Fruit fly (Drosophila melanogaster) whole organism, embryonic: Measurements from ENCODE around the gene ksr.

ENCODE experiments used
- Antp ChIP-seq: fragments of 200-800 bp; sonication (Bioruptor generic); optimal IDR thresholded peaks from 3 replicates; lab custom pipeline; 2016; ENCODE audit warnings: missing biosample characterization, missing genetic modification characterization
- CG10267 ChIP-seq: fragments of 200-800 bp; sonication (Bioruptor generic); optimal IDR thresholded peaks from 2 replicates; lab custom pipeline; 2018; ENCODE audit warnings: missing biosample characterization, mild to moderate bottlenecking, missing genetic modification characterization, moderate library complexity
- CG13123 ChIP-seq: fragments of 200-800 bp; sonication (Bioruptor generic); optimal IDR thresholded peaks from 2 replicates; lab custom pipeline; 2016; ENCODE audit warnings: missing biosample characterization, missing genetic modification characterization
- CG13424 ChIP-seq: fragments of 200-800 bp; sonication (Bioruptor generic); optimal IDR thresholded peaks from 2 replicates; lab custom pipeline; 2019; ENCODE audit warnings: missing biosample characterization, mild to moderate bottlenecking, missing genetic modification characterization, moderate library complexity
- CG13775 ChIP-seq: fragments of 200-800 bp; sonication (Bioruptor generic); optimal IDR thresholded peaks from 3 replicates; lab custom pipeline; 2017; ENCODE audit warnings: missing biosample characterization, mild to moderate bottlenecking, missing genetic modification characterization
- CG14860 ChIP-seq: fragments of 200-800 bp; sonication (Bioruptor generic); IDR thresholded peaks from 3 replicates; pipeline ENCODE4 v1.3.6; 2022; ENCODE audit warnings: missing biosample characterization, missing genetic modification characterization; ENCODE audit not compliant: partially characterized antibody
- CG16779 ChIP-seq: fragments of 200-800 bp; sonication (Bioruptor generic); IDR thresholded peaks from 2 replicates; pipeline ENCODE4 v1.3.6; 2022; ENCODE audit warnings: missing biosample characterization, missing genetic modification characterization
- CG16815 ChIP-seq: fragments of 200-800 bp; sonication (Bioruptor generic); optimal IDR thresholded peaks from 3 replicates; lab custom pipeline; 2017; ENCODE audit warnings: missing biosample characterization, mild to moderate bottlenecking, missing genetic modification characterization
- CG17186 ChIP-seq: fragments of 200-800 bp; sonication (Bioruptor generic); optimal IDR thresholded peaks from 3 replicates; lab custom pipeline; 2017; ENCODE audit warnings: missing biosample characterization, missing genetic modification reagents, missing genetic modification characterization
- CG18619 ChIP-seq: fragments of 200-800 bp; sonication (Bioruptor generic); optimal IDR thresholded peaks from 3 replicates; lab custom pipeline; 2017; ENCODE audit warnings: missing biosample characterization, mild to moderate bottlenecking, missing genetic modification characterization
- CG31365 ChIP-seq: fragments of 200-800 bp; sonication (Bioruptor generic); optimal IDR thresholded peaks from 2 replicates; lab custom pipeline; 2018; ENCODE audit warnings: missing biosample characterization, mild to moderate bottlenecking, missing genetic modification characterization
- CG33213 ChIP-seq: fragments of 200-800 bp; sonication (Bioruptor generic); optimal IDR thresholded peaks from 3 replicates; lab custom pipeline; 2016; ENCODE audit warnings: missing biosample characterization, missing genetic modification characterization
- CG3726 ChIP-seq: fragments of 200-800 bp; sonication (Bioruptor generic); IDR thresholded peaks from 3 replicates; pipeline ENCODE4, ENCODE4 v1.3.6; 2022; ENCODE audit warnings: missing biosample characterization, missing genetic modification characterization
- CG6854 ChIP-seq: fragments of 200-800 bp; sonication (Bioruptor generic); optimal IDR thresholded peaks from 3 replicates; lab custom pipeline; 2017; ENCODE audit warnings: missing biosample characterization, mild to moderate bottlenecking, missing genetic modification characterization
- Camta ChIP-seq: fragments of 200-800 bp; sonication (Bioruptor generic); optimal IDR thresholded peaks from 2 replicates; lab custom pipeline; 2016; ENCODE audit warnings: missing biosample characterization, missing genetic modification characterization
- Chrac-16 ChIP-seq: fragments of 200-800 bp; sonication (Bioruptor generic); optimal IDR thresholded peaks from 3 replicates; lab custom pipeline; 2016; ENCODE audit warnings: missing biosample characterization, missing genetic modification characterization
- Drgx ChIP-seq: fragments of 200-800 bp; sonication (Bioruptor generic); IDR thresholded peaks from 2 replicates; pipeline ENCODE4 v1.3.6; 2022; ENCODE audit warnings: missing biosample characterization, missing genetic modification characterization
- Eip74EF ChIP-seq, 2 experiments: fragments of 200-800 bp in 1 of 2; fragments of >200 bp in 1 of 2; sonication (Bioruptor generic) in 1 of 2; optimal IDR thresholded peaks; 2 replicates each; lab custom pipeline; 2017 to 2019; ENCODE audit warnings: missing biosample characterization in 2 of 2, missing genetic modification characterization in 2 of 2, mild to moderate bottlenecking in 1 of 2, moderate library complexity in 1 of 2
- Hr3 ChIP-seq: fragments of 200-800 bp; sonication (Bioruptor generic); optimal IDR thresholded peaks from 3 replicates; lab custom pipeline; 2016; ENCODE audit warnings: missing biosample characterization, missing genetic modification characterization
- Mrtf ChIP-seq: fragments of 200-800 bp; sonication (Bioruptor generic); IDR thresholded peaks from 3 replicates; pipeline ENCODE4 v1.3.6; 2022; ENCODE audit warnings: missing biosample characterization, missing genetic modification characterization
- Ptx1 ChIP-seq: fragments of 200-800 bp; sonication (Bioruptor generic); IDR thresholded peaks from 2 replicates; pipeline ENCODE4 v1.3.6; 2022; ENCODE audit warnings: missing biosample characterization, missing genetic modification characterization
- Scr ChIP-seq: fragments of 200-800 bp; sonication (Bioruptor generic); IDR thresholded peaks from 2 replicates; pipeline ENCODE4 v1.3.6; 2022; ENCODE audit warnings: missing biosample characterization, missing genetic modification characterization; ENCODE audit not compliant: partially characterized antibody
- Sry-β ChIP-seq: fragments of 200-800 bp; sonication (Bioruptor generic); optimal IDR thresholded peaks from 2 replicates; lab custom pipeline; 2018; ENCODE audit warnings: missing biosample characterization, mild to moderate bottlenecking, missing genetic modification characterization, moderate library complexity
- Trl ChIP-seq, 3 experiments: fragments of >200 bp in 2 of 3; fragments of 200-800 bp in 1 of 3; sonication (Bioruptor generic) in 1 of 3; optimal IDR thresholded peaks; 2 replicates in 1 of 3; 3 replicates in 2 of 3; lab custom pipeline; 2016 to 2017; ENCODE audit warnings: missing biosample characterization in 1 of 3, missing genetic modification characterization in 1 of 3
- YL-1 ChIP-seq: fragments of 200-800 bp; sonication (Bioruptor generic); optimal IDR thresholded peaks from 3 replicates; lab custom pipeline; 2017; ENCODE audit warnings: missing biosample characterization, mild to moderate bottlenecking, missing genetic modification characterization
- ac ChIP-seq: fragments of 200-800 bp; sonication (Bioruptor generic); optimal IDR thresholded peaks from 3 replicates; lab custom pipeline; 2017; ENCODE audit warnings: missing biosample characterization, mild to moderate bottlenecking, missing genetic modification characterization
- aop ChIP-seq: fragments of 200-800 bp; sonication (Bioruptor generic); IDR thresholded peaks from 2 replicates; pipeline ENCODE4 v1.3.6; 2022; ENCODE audit warnings: missing biosample characterization, missing genetic modification characterization
- bab2 ChIP-seq: fragments of 200-800 bp; sonication (Bioruptor generic); optimal IDR thresholded peaks from 2 replicates; lab custom pipeline; 2016; ENCODE audit warnings: missing biosample characterization, missing genetic modification characterization
- bigmax ChIP-seq: fragments of 200-800 bp; sonication (Bioruptor generic); optimal IDR thresholded peaks from 2 replicates; lab custom pipeline; 2018; ENCODE audit warnings: missing biosample characterization, mild to moderate bottlenecking, missing genetic modification characterization
- corto ChIP-seq: fragments of 200-800 bp; sonication (Bioruptor generic); optimal IDR thresholded peaks from 2 replicates; lab custom pipeline; 2016; ENCODE audit warnings: missing biosample characterization, mild to moderate bottlenecking, missing genetic modification characterization, moderate library complexity
- crol ChIP-seq: fragments of 200-800 bp; sonication (Bioruptor generic); IDR thresholded peaks from 2 replicates; pipeline ENCODE4 v1.3.6; 2022; ENCODE audit warnings: missing biosample characterization, missing genetic modification characterization
- dati ChIP-seq: fragments of 200-800 bp; sonication (Bioruptor generic); IDR thresholded peaks from 2 replicates; pipeline ENCODE4 v1.3.6; 2022; ENCODE audit warnings: missing biosample characterization, missing genetic modification characterization
- disco-r ChIP-seq: fragments of 200-800 bp; sonication (Bioruptor generic); optimal IDR thresholded peaks from 2 replicates; lab custom pipeline; 2016; ENCODE audit warnings: missing biosample characterization, missing genetic modification characterization
- dpn ChIP-seq, 2 experiments: fragments of 200-800 bp; sonication (Bioruptor generic); optimal IDR thresholded peaks; 3 replicates each; lab custom pipeline; 2016; ENCODE audit warnings: missing biosample characterization in 2 of 2, missing genetic modification characterization in 2 of 2
- fd102C ChIP-seq: fragments of 200-800 bp; sonication (Bioruptor generic); optimal IDR thresholded peaks from 2 replicates; lab custom pipeline; 2018; ENCODE audit warnings: missing biosample characterization, mild to moderate bottlenecking, missing genetic modification characterization, moderate library complexity
- fd96Cb ChIP-seq: fragments of 200-800 bp; sonication (Bioruptor generic); optimal IDR thresholded peaks from 2 replicates; lab custom pipeline; 2018; ENCODE audit warnings: missing biosample characterization, mild to moderate bottlenecking, missing genetic modification characterization, moderate library complexity
- ken ChIP-seq: fragments of 200-800 bp; sonication (Bioruptor generic); IDR thresholded peaks from 3 replicates; pipeline ENCODE4 v1.3.6; 2022; ENCODE audit warnings: missing biosample characterization, missing genetic modification characterization
- klu ChIP-seq: fragments of 200-800 bp; sonication (Bioruptor generic); IDR thresholded peaks from 2 replicates; pipeline ENCODE4 v1.3.6; 2022; ENCODE audit warnings: missing biosample characterization, missing genetic modification characterization
- mam ChIP-seq: fragments of 200-800 bp; sonication (Bioruptor generic); optimal IDR thresholded peaks from 3 replicates; lab custom pipeline; 2016; ENCODE audit warnings: missing biosample characterization, missing genetic modification characterization
- nmo ChIP-seq: fragments of 200-800 bp; sonication (Bioruptor generic); optimal IDR thresholded peaks from 2 replicates; lab custom pipeline; 2018; ENCODE audit warnings: missing biosample characterization, mild to moderate bottlenecking, missing genetic modification characterization, moderate library complexity
- oc ChIP-seq: fragments of 200-800 bp; sonication (Bioruptor generic); optimal IDR thresholded peaks from 2 replicates; lab custom pipeline; 2018; ENCODE audit warnings: missing biosample characterization, mild to moderate bottlenecking, missing genetic modification characterization, moderate library complexity
- pfk ChIP-seq: fragments of 200-800 bp; sonication (Bioruptor generic); optimal IDR thresholded peaks from 2 replicates; lab custom pipeline; 2018; ENCODE audit warnings: missing biosample characterization, mild to moderate bottlenecking, missing genetic modification characterization, moderate library complexity
- pita ChIP-seq: fragments of 200-800 bp; sonication (Bioruptor generic); optimal IDR thresholded peaks from 2 replicates; lab custom pipeline; 2017; ENCODE audit warnings: missing biosample characterization, mild to moderate bottlenecking, missing genetic modification characterization
- pros ChIP-seq: fragments of 200-800 bp; sonication (Bioruptor generic); optimal IDR thresholded peaks from 3 replicates; lab custom pipeline; 2019; ENCODE audit warnings: missing biosample characterization, mild to moderate bottlenecking, missing genetic modification characterization, moderate library complexity
- ranshi ChIP-seq: fragments of 200-800 bp; sonication (Bioruptor generic); IDR thresholded peaks from 2 replicates; pipeline ENCODE4 v1.3.6; 2022; ENCODE audit warnings: missing biosample characterization, missing genetic modification characterization
- salm ChIP-seq: fragments of 200-800 bp; sonication (Bioruptor generic); optimal IDR thresholded peaks from 2 replicates; lab custom pipeline; 2018; ENCODE audit warnings: missing biosample characterization, mild to moderate bottlenecking, missing genetic modification characterization
- sd ChIP-seq: fragments of 200-800 bp; sonication (Bioruptor generic); optimal IDR thresholded peaks from 3 replicates; lab custom pipeline; 2018; ENCODE audit warnings: missing biosample characterization, mild to moderate bottlenecking, missing genetic modification characterization, moderate library complexity
- slbo ChIP-seq: fragments of 200-800 bp; sonication (Bioruptor generic); IDR thresholded peaks from 2 replicates; pipeline ENCODE4 v1.3.6; 2022; ENCODE audit warnings: missing biosample characterization, missing genetic modification characterization
- slp2 ChIP-seq: fragments of 200-800 bp; sonication (Bioruptor generic); optimal IDR thresholded peaks from 2 replicates; lab custom pipeline; 2016; ENCODE audit warnings: missing biosample characterization, missing genetic modification characterization
- stc ChIP-seq: fragments of 200-800 bp; sonication (Bioruptor generic); IDR thresholded peaks from 2 replicates; pipeline ENCODE4 v1.3.6; 2022; ENCODE audit warnings: missing biosample characterization, missing genetic modification characterization
- zfh1 ChIP-seq: fragments of 200-800 bp; sonication (Bioruptor generic); IDR thresholded peaks from 3 replicates; pipeline ENCODE4 v1.3.6; 2022; ENCODE audit warnings: missing biosample characterization, missing genetic modification characterization

Gene ksr

DNA sequence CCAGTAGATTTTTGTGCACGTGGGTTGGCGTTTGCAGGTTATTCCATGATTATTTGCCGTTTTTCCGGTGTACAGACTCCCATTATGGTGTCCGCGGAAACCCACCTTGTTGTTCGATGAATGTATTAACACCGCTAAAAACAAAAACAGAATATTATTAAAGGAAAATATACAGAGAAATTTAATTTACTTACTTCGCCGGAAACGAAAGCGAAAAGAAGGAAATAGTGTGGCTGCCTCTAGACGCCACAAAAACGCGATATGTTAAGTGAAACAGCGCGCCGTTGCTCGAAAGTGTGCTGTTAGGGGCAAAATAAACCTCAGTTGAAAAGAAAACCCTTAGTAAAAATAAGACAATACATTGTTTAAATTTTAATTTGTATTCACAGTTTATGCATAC lies 16.8 kb downstream of the ksr start, which contains the start of gene RpL35A (continued):
- TF ChIP-seq dati (no peak; the same call in 1 of the 2 replicates), CG18619 (GFP tag; lab: Kevin White, UChicago) (peak; percentile 82), pfk (GFP tag; lab: Kevin White, UChicago) (peak; percentile 79), stc (peak; percentile 69), CG14860 (GFP tag; lab: Robert Waterston, UW) (no peak), CG13424 (tag; lab: Kevin White, UChicago) (peak; percentile 36), Mrtf (GFP tag; lab: Robert Waterston, UW) (no peak), klu (GFP tag; lab: Robert Waterston, UW) (no peak), Eip74EF (GFP tag; optimal IDR thresholded peaks at IDR 0.05; lab: Kevin White, UChicago) (peak in 1 of 2 experiments; percentile 73), disco-r (GFP tag; lab: Kevin White, UChicago) (peak; percentile 41), mam (GFP tag; lab: Kevin White, UChicago) (peak; percentile 15), YL-1 (peak; percentile 94), CG33213 (GFP tag; lab: Kevin White, UChicago) (peak; percentile 89), fd102C (GFP tag; lab: Kevin White, UChicago) (peak; percentile 43), Ptx1 (no peak), CG3726 (GFP tag; lab: Robert Waterston, UW) (no peak), CG16779 (no peak), CG6854 (GFP tag; lab: Kevin White, UChicago) (peak; percentile 82), zfh1 (GFP tag; lab: Robert Waterston, UW) (peak; percentile 76), fd96Cb (tag; lab: Kevin White, UChicago) (no peak), ac (peak; percentile 61), sd (no peak), bigmax (peak; percentile 75), slbo (peak; percentile 37; the same call in 1 of the 2 replicates), pros (GFP tag; lab: Kevin White, UChicago) (peak; percentile 14), pita (GFP tag; lab: Kevin White, UChicago) (no peak), Sry-β (GFP tag; lab: Kevin White, UChicago) (no peak), ken (GFP tag; lab: Robert Waterston, UW) (no peak), Trl (optimal IDR thresholded peaks at IDR 0.05; lab: Kevin White, UChicago) (no peak), Trl (GFP tag; optimal IDR thresholded peaks at IDR 0.05; lab: Kevin White, UChicago) (peak; percentile 70), ranshi (no peak; the same call in 1 of the 2 replicates), nmo (peak; percentile 57), Antp (GFP tag; lab: Kevin White, UChicago) (no peak), Drgx (GFP tag; lab: Robert Waterston, UW) (no peak), CG17186 (peak; percentile 100), aop (GFP tag; lab: Robert Waterston, UW) (no peak), Camta (GFP tag; lab: Kevin White, UChicago) (peak; percentile 69), CG13123 (GFP tag; lab: Kevin White, UChicago) (no peak), slp2 (GFP tag; lab: Kevin White, UChicago) (peak; percentile 57), crol (GFP tag; lab: Robert Waterston, UW) (no peak), CG13775 (GFP tag; lab: Kevin White, UChicago) (peak; percentile 79), CG10267 (tag; lab: Kevin White, UChicago) (peak; percentile 67), oc (tag; lab: Kevin White, UChicago) (no peak), salm (tag; lab: Kevin White, UChicago) (peak; percentile 64), CG31365 (tag; lab: Kevin White, UChicago) (peak; percentile 61), bab2 (GFP tag; lab: Kevin White, UChicago) (no peak), corto (GFP tag; lab: Kevin White, UChicago) (no peak), Scr (GFP tag; lab: Robert Waterston, UW) (no peak), CG16815 (GFP tag; lab: Kevin White, UChicago) (no peak), dpn (GFP tag; optimal IDR thresholded peaks at IDR 0.05; lab: Kevin White, UChicago) (peak in 1 of 2 experiments; percentile 71), Chrac-16 (GFP tag; lab: Kevin White, UChicago) (no peak), Hr3 (no peak)
